2 worm cellular contexts compared by ENCODE assay signal in the genomic region with DNA sequence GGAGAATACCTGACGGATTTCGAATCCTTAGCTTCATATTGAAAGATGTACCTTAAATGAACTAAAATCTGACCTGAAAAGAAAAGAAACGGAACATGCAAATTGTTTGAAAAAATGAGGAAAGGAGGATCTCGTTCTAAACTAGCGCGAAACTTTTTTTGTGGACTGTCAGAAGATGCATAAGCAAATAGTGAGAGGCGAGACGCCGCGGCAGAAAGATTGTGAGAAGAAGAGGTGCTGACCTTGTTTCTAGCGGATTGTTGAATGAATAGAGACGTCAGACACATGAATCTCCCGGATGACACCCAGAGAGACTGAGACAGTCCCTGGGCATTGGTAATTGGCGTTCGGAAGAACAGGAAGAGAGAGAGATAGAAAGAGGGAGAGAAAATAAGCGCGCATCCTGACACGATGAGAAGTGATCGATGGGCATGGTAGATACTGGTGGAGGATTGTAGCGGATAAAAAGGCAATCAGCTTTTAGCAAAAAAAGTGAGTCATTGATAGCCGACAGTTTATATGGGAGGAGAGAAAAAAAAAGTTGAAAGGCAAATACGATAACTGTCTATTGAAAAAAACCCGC.
TF ChIP-seq lines count a peak whose summit lies in the region.

A gene (minus strand): TSS at position 51 of the 583 bp plus-strand sequence.

TF ChIP-seq in whole organism, L3 larva, 47 proteins besides CTCF, POLR2A, EP300 and RAD21 (continued from another document):
- no peak for TF ChIP-seq elt-1 (tag; optimal IDR thresholded peaks at IDR 0.05; lab: Kevin White, UChicago)
- TF ChIP-seq zag-1 (tag; optimal IDR thresholded peaks at IDR 0.05; lab: Kevin White, UChicago), result no peak
- no peak for TF ChIP-seq pqm-1 (tag; optimal IDR thresholded peaks at IDR 0.05; lab: Kevin White, UChicago)
- TF ChIP-seq skn-1 (tag; optimal IDR thresholded peaks at IDR 0.05; lab: Kevin White, UChicago), result no peak
- TF ChIP-seq elt-2 (tag; optimal IDR thresholded peaks at IDR 0.05; lab: Kevin White, UChicago), result no peak
- TF ChIP-seq ceh-82 (tag; optimal IDR thresholded peaks at IDR 0.05; lab: Kevin White, UChicago), result no peak
- peak; percentile 34 for TF ChIP-seq nhr-43 (tag; optimal IDR thresholded peaks at IDR 0.05; lab: Kevin White, UChicago; ENCODE audit: poor library complexity, severe bottlenecking)
- TF ChIP-seq fos-1 (tag; optimal IDR thresholded peaks at IDR 0.05; lab: Kevin White, UChicago), result no peak
- TF ChIP-seq daf-12 (tag; optimal IDR thresholded peaks at IDR 0.05; lab: Kevin White, UChicago), result no peak

TF ChIP-seq in whole organism, L4 larva, 104 proteins besides CTCF, POLR2A, EP300 and RAD21 (continued from another document):
- TF ChIP-seq unc-62 (GFP tag; optimal IDR thresholded peaks at IDR 0.05 in 1 of 2; lab: Kevin White, UChicago), result peak in 1 of 2 experiments; percentile 10
- TF ChIP-seq unc-62 (tag; optimal IDR thresholded peaks at IDR 0.05; lab: Kevin White, UChicago), result no peak
- peak; percentile 70 for TF ChIP-seq mxl-3 (GFP tag; optimal IDR thresholded peaks at IDR 0.05; lab: Kevin White, UChicago)
- TF ChIP-seq nhr-48 (tag; optimal IDR thresholded peaks at IDR 0.05; lab: Kevin White, UChicago), result peak; percentile 21
- TF ChIP-seq nhr-41 (GFP tag; IDR thresholded peaks at IDR 0.05; lab: Robert Waterston, UW), result no peak
